Worm (Caenorhabditis elegans) whole organism, mixed stage, embryonic: ENCODE results near the gene npr-9.

Experiments
- M03D4.4 ChIP-seq: sonication (generic microtip); optimal IDR thresholded peaks from 2 replicates; lab custom pipeline; 2017; ENCODE audit warnings: mild to moderate bottlenecking, missing genetic modification characterization, missing compliant biosample characterization
- bed-3 ChIP-seq: fragments of 200-800 bp; sonication (Bioruptor generic); optimal IDR thresholded peaks from 3 replicates; lab custom pipeline; 2018; ENCODE audit warnings: mild to moderate bottlenecking, missing genetic modification characterization, moderate library complexity, missing compliant biosample characterization
- blmp-1 ChIP-seq: fragments of 150-350 bp; optimal IDR thresholded peaks from 2 replicates; lab custom pipeline; 2014; ENCODE audit warnings: missing biosample characterization, missing genetic modification characterization
- ceh-39 ChIP-seq: fragments of 150-350 bp; optimal IDR thresholded peaks from 2 replicates; lab custom pipeline; 2014; ENCODE audit warnings: missing biosample characterization, missing genetic modification characterization
- ceh-43 ChIP-seq: fragments of 200-800 bp; sonication (Bioruptor generic); optimal IDR thresholded peaks from 2 replicates; lab custom pipeline; 2018; ENCODE audit warnings: mild to moderate bottlenecking, missing genetic modification characterization, moderate library complexity, missing compliant biosample characterization
- ces-1 ChIP-seq: fragments of 150-350 bp; optimal IDR thresholded peaks from 2 replicates; lab custom pipeline; 2014; ENCODE audit warnings: missing biosample characterization, missing genetic modification reagents, missing genetic modification characterization
- cnd-1 ChIP-seq: fragments of 200-800 bp; sonication (Bioruptor generic); optimal IDR thresholded peaks from 2 replicates; lab custom pipeline; 2018; ENCODE audit warnings: mild to moderate bottlenecking, missing genetic modification characterization, missing compliant biosample characterization
- drap-1 ChIP-seq: fragments of 200-800 bp; sonication (Bioruptor generic); optimal IDR thresholded peaks from 3 replicates; lab custom pipeline; 2018; ENCODE audit warnings: mild to moderate bottlenecking, missing genetic modification characterization, missing compliant biosample characterization
- elt-1 ChIP-seq: sonication (generic microtip); optimal IDR thresholded peaks from 2 replicates; lab custom pipeline; 2017; ENCODE audit warnings: missing genetic modification characterization, mild to moderate bottlenecking, missing compliant biosample characterization, antibody characterized with exemption, moderate library complexity, borderline replicate concordance; ENCODE audit not compliant: insufficient read depth
- elt-3 ChIP-seq: fragments of 150-350 bp; optimal IDR thresholded peaks from 2 replicates; lab custom pipeline; 2014; ENCODE audit warnings: missing biosample characterization, missing genetic modification characterization
- ham-2 ChIP-seq: fragments of 200-800 bp; sonication (Bioruptor generic); optimal IDR thresholded peaks from 2 replicates; lab custom pipeline; 2018; ENCODE audit warnings: mild to moderate bottlenecking, missing genetic modification characterization, missing compliant biosample characterization
- hlh-1 ChIP-seq: fragments of 150-350 bp; optimal IDR thresholded peaks from 2 replicates; lab custom pipeline; 2014; ENCODE audit warnings: missing biosample characterization, missing genetic modification reagents, missing genetic modification characterization
- lin-13 ChIP-seq: fragments of 150-350 bp; optimal IDR thresholded peaks from 2 replicates; lab custom pipeline; 2014; ENCODE audit warnings: missing biosample characterization, missing genetic modification characterization
- lsy-2 ChIP-seq: fragments of 150-350 bp; optimal IDR thresholded peaks from 2 replicates; lab custom pipeline; 2014; ENCODE audit warnings: missing biosample characterization, missing genetic modification characterization
- mab-5 ChIP-seq: fragments of 150-350 bp; optimal IDR thresholded peaks from 2 replicates; lab custom pipeline; 2014; ENCODE audit warnings: missing biosample characterization, missing genetic modification characterization
- mep-1 ChIP-seq: fragments of 150-350 bp; optimal IDR thresholded peaks from 2 replicates; lab custom pipeline; 2017; ENCODE audit warnings: missing biosample characterization, missing genetic modification reagents, missing genetic modification characterization, inconsistent platforms
- nhr-12 ChIP-seq: fragments of 150-350 bp; optimal IDR thresholded peaks from 2 replicates; lab custom pipeline; 2014; ENCODE audit warnings: missing biosample characterization, missing genetic modification characterization
- nhr-2 ChIP-seq: fragments of 150-350 bp; optimal IDR thresholded peaks from 2 replicates; lab custom pipeline; 2014; ENCODE audit warnings: missing biosample characterization, missing genetic modification characterization
- nhr-28 ChIP-seq: fragments of 150-350 bp; optimal IDR thresholded peaks from 2 replicates; lab custom pipeline; 2014; ENCODE audit warnings: missing biosample characterization, missing genetic modification characterization
- nhr-76 ChIP-seq: sonication (generic microtip); optimal IDR thresholded peaks from 2 replicates; lab custom pipeline; 2017; ENCODE audit warnings: missing biosample characterization, missing genetic modification characterization
- pha-4 ChIP-seq: fragments of 150-350 bp; optimal IDR thresholded peaks from 2 replicates; lab custom pipeline; 2018; ENCODE audit warnings: missing biosample characterization, missing genetic modification reagents, missing genetic modification characterization
- sem-2 ChIP-seq: fragments of 200-800 bp; sonication (Bioruptor generic); optimal IDR thresholded peaks from 2 replicates; lab custom pipeline; 2018; ENCODE audit warnings: mild to moderate bottlenecking, missing genetic modification characterization, missing compliant biosample characterization
- snpc-4 ChIP-seq: fragments of 150-350 bp; optimal IDR thresholded peaks from 2 replicates; lab custom pipeline; 2014; ENCODE audit warnings: missing biosample characterization, missing genetic modification characterization
- sptf-1 ChIP-seq: sonication (generic microtip); optimal IDR thresholded peaks from 2 replicates; lab custom pipeline; 2017; ENCODE audit warnings: mild to moderate bottlenecking, missing genetic modification characterization, moderate library complexity, missing compliant biosample characterization
- unc-120 ChIP-seq: sonication (generic microtip); optimal IDR thresholded peaks from 2 replicates; lab custom pipeline; 2017; ENCODE audit warnings: missing genetic modification characterization, missing compliant biosample characterization; ENCODE audit not compliant: poor library complexity, severe bottlenecking
- unc-39 ChIP-seq: fragments of 150-350 bp; optimal IDR thresholded peaks from 2 replicates; lab custom pipeline; 2014; ENCODE audit warnings: missing biosample characterization, missing genetic modification characterization
- unc-62 ChIP-seq: fragments of 150-350 bp; optimal IDR thresholded peaks from 2 replicates; lab custom pipeline; 2014; ENCODE audit warnings: missing biosample characterization, missing genetic modification reagents, missing genetic modification characterization
- zip-8 ChIP-seq: fragments of 150-350 bp; optimal IDR thresholded peaks from 2 replicates; lab custom pipeline; 2014; ENCODE audit warnings: missing biosample characterization, missing genetic modification characterization
- ztf-11 ChIP-seq: fragments of 150-350 bp; optimal IDR thresholded peaks from 2 replicates; lab custom pipeline; 2014; ENCODE audit warnings: missing biosample characterization, missing genetic modification characterization

The npr-9 gene

ce11 chrX:11329424-11329823 lies at the start of gene npr-9:
Gene npr-9 (plus strand): TSS chrX:11329724.
- TF ChIP-seq unc-120 (tag; lab: Kevin White, UChicago) (no peak), nhr-28 (tag; lab: Kevin White, UChicago) (no peak), ces-1 (GFP tag; lab: Kevin White, UChicago) (no peak), sptf-1 (tag; lab: Kevin White, UChicago) (no peak), nhr-12 (tag; lab: Kevin White, UChicago) (no peak), unc-39 (tag; lab: Kevin White, UChicago) (no peak), bed-3 (GFP tag; lab: Kevin White, UChicago) (no peak), nhr-76 (tag; lab: Kevin White, UChicago) (no peak), cnd-1 (tag; lab: Kevin White, UChicago) (no peak), elt-3 (tag; lab: Kevin White, UChicago) (no peak), M03D4.4 (tag; lab: Kevin White, UChicago) (no peak), nhr-2 (no peak), snpc-4 (tag; lab: Kevin White, UChicago) (no peak), lsy-2 (tag; lab: Kevin White, UChicago) (no peak), ceh-43 (GFP tag; lab: Kevin White, UChicago) (no peak)

ce11 chrX:11281148-11281547 lies 48.4 kb upstream of the npr-9 start, which contains the start of gene F38B2.6:
Gene F38B2.6 (minus strand): TSS chrX:11281248.
- TF ChIP-seq ceh-39 (tag; lab: Kevin White, UChicago) (no peak), unc-39 (tag; lab: Kevin White, UChicago) (no peak), pha-4 (tag; lab: Kevin White, UChicago) (no peak), cnd-1 (tag; lab: Kevin White, UChicago) (no peak), ceh-43 (GFP tag; lab: Kevin White, UChicago) (no peak), ham-2 (GFP tag; lab: Kevin White, UChicago) (no peak), elt-1 (tag; lab: Kevin White, UChicago) (no peak), blmp-1 (tag; lab: Kevin White, UChicago) (no peak), hlh-1 (tag; lab: Kevin White, UChicago) (no peak), drap-1 (GFP tag; lab: Kevin White, UChicago) (no peak), mab-5 (no peak), ces-1 (GFP tag; lab: Kevin White, UChicago) (no peak), unc-62 (GFP tag; lab: Kevin White, UChicago) (no peak), snpc-4 (tag; lab: Kevin White, UChicago) (no peak)

ce11 chrX:11286246-11286645 lies 43.3 kb upstream of the npr-9 start, which contains the start of gene F38B2.3:
Gene F38B2.3 (minus strand): TSS chrX:11286346.
- no peak for TF ChIP-seq ceh-39 (tag; lab: Kevin White, UChicago)
- TF ChIP-seq lin-13 (tag; lab: Kevin White, UChicago) = no peak
- no peak for TF ChIP-seq ztf-11 (tag; lab: Kevin White, UChicago)
- no peak for TF ChIP-seq hlh-1 (tag; lab: Kevin White, UChicago)
- TF ChIP-seq drap-1 (GFP tag; lab: Kevin White, UChicago) = no peak
- TF ChIP-seq sem-2 (GFP tag; lab: Kevin White, UChicago) = no peak
- TF ChIP-seq pha-4 (tag; lab: Kevin White, UChicago) = no peak
- no peak for TF ChIP-seq zip-8 (tag; lab: Kevin White, UChicago)
- TF ChIP-seq ces-1 (GFP tag; lab: Kevin White, UChicago) = no peak
- no peak for TF ChIP-seq mep-1 (tag; lab: Kevin White, UChicago)
- no peak for TF ChIP-seq elt-3 (tag; lab: Kevin White, UChicago)

- no peak for TF ChIP-seq drap-1 (GFP tag; lab: Kevin White, UChicago)
- no peak for TF ChIP-seq unc-120 (tag; lab: Kevin White, UChicago)
- TF ChIP-seq ceh-39 (tag; lab: Kevin White, UChicago) = no peak
- no peak for TF ChIP-seq sem-2 (GFP tag; lab: Kevin White, UChicago)
- TF ChIP-seq nhr-76 (tag; lab: Kevin White, UChicago) = no peak
- TF ChIP-seq ham-2 (GFP tag; lab: Kevin White, UChicago) = no peak
- TF ChIP-seq, all 35 proteins: peak for 0
Observed at ce11 chrX:11287617-11288016, 41.9 kb upstream of the npr-9 start, which contains the start of gene F38B2.4. Gene F38B2.4 (minus strand): TSS chrX:11287717.

ce11 chrX:11289925-11290324 lies 39.6 kb upstream of the npr-9 start:
- TF ChIP-seq bed-3 (GFP tag; lab: Kevin White, UChicago) (no peak), nhr-76 (tag; lab: Kevin White, UChicago) (no peak), lsy-2 (tag; lab: Kevin White, UChicago) (no peak), ham-2 (GFP tag; lab: Kevin White, UChicago) (no peak)
